Worm (Caenorhabditis elegans): Measurements from ENCODE around the gene lgc-11.

- TF ChIP-seq nhr-12 (tag; optimal IDR thresholded peaks at IDR 0.05) (no peak), elt-1 (tag; optimal IDR thresholded peaks at IDR 0.05; ENCODE audit: borderline replicate concordance, insufficient read depth) (no peak), unc-62 (GFP tag; optimal IDR thresholded peaks at IDR 0.05) (no peak), unc-120 (tag; optimal IDR thresholded peaks at IDR 0.05; ENCODE audit: poor library complexity, severe bottlenecking) (no peak), nhr-237 (tag; optimal IDR thresholded peaks at IDR 0.05) (no peak), elt-3 (tag; optimal IDR thresholded peaks at IDR 0.05) (no peak), nhr-2 (tag; optimal IDR thresholded peaks at IDR 0.05) (no peak), nhr-76 (tag; optimal IDR thresholded peaks at IDR 0.05) (no peak), nhr-28 (tag; optimal IDR thresholded peaks at IDR 0.05) (no peak), ces-1 (GFP tag; optimal IDR thresholded peaks at IDR 0.05) (no peak), M03D4.4 (tag; optimal IDR thresholded peaks at IDR 0.05) (no peak), pha-4 (tag; optimal IDR thresholded peaks at IDR 0.05) (no peak), ztf-11 (tag; optimal IDR thresholded peaks at IDR 0.05) (no peak), unc-39 (tag; optimal IDR thresholded peaks at IDR 0.05) (no peak)
Measured at ce11 chrX:7532632-7533031, 26.2 kb upstream of the lgc-11 start, which contains the start of gene ceh-14.
